Fruit fly (Drosophila melanogaster): Measurements from ENCODE around the gene CG7384.

Gene CG7384

dm6 chr2L:10554676-10555075 lies 44.4 kb upstream of the CG7384 start (continued):
- TF ChIP-seq Side (GFP tag; optimal IDR thresholded peaks at IDR 0.05) (no peak), Xrp1 (GFP tag; IDR thresholded peaks at IDR 0.05) (no peak), cwo (GFP tag; optimal IDR thresholded peaks at IDR 0.05) (no peak), CG17359 (tag; optimal IDR thresholded peaks at IDR 0.05) (no peak), CG10543 (GFP tag; optimal IDR thresholded peaks at IDR 0.05) (no peak), crc (GFP tag; optimal IDR thresholded peaks at IDR 0.05) (no peak), dysf (GFP tag; IDR thresholded peaks at IDR 0.05) (no peak), CG8281 (tag; optimal IDR thresholded peaks at IDR 0.05) (no peak), sens-2 (GFP tag; IDR thresholded peaks at IDR 0.05) (peak; percentile 83), sens (GFP tag) (no peak), vvl (GFP tag; IDR thresholded peaks at IDR 0.05) (peak; percentile 36; the same call in 1 of the 2 replicates), CG6765 (GFP tag; optimal IDR thresholded peaks at IDR 0.05) (no peak), lmd (GFP tag; IDR thresholded peaks at IDR 0.05) (no peak), pros (GFP tag; optimal IDR thresholded peaks at IDR 0.05) (peak; percentile 24), Dll (GFP tag; IDR thresholded peaks at IDR 0.05; ENCODE audit: partially characterized antibody) (no peak), crol (GFP tag; IDR thresholded peaks at IDR 0.05) (peak; percentile 86), CG1792 (GFP tag; optimal IDR thresholded peaks at IDR 0.05) (no peak), Dad (GFP tag; optimal IDR thresholded peaks at IDR 0.05) (no peak), twi (tag; optimal IDR thresholded peaks at IDR 0.05) (peak; percentile 81), CG4820 (GFP tag; optimal IDR thresholded peaks at IDR 0.05) (no peak), D (optimal IDR thresholded peaks at IDR 0.05) (no peak), D (GFP tag; optimal IDR thresholded peaks at IDR 0.05) (no peak), Dek (tag; optimal IDR thresholded peaks at IDR 0.05) (no peak), gro (GFP tag; optimal IDR thresholded peaks at IDR 0.05) (no peak), exex (tag; optimal IDR thresholded peaks at IDR 0.05) (peak; percentile 61), zen (tag; optimal IDR thresholded peaks at IDR 0.05) (no peak), CG17186 (GFP tag; optimal IDR thresholded peaks at IDR 0.05) (no peak), E2f1 (GFP tag; IDR thresholded peaks at IDR 0.05) (no peak), Med (GFP tag) (peak; percentile 55), kni (GFP tag; optimal IDR thresholded peaks at IDR 0.05) (peak; percentile 42), CkIIα-i1 (GFP tag; IDR thresholded peaks at IDR 0.05) (no peak), CG17912 (GFP tag; optimal IDR thresholded peaks at IDR 0.05) (no peak), CG9876 (GFP tag; optimal IDR thresholded peaks at IDR 0.05) (no peak), vnd (GFP tag; IDR thresholded peaks at IDR 0.05; ENCODE audit: partially characterized antibody) (0 out of 3 replicates have a peak, but pooled peaks have one; percentile 29), tll (GFP tag; optimal IDR thresholded peaks at IDR 0.05) (no peak), Pdp1 (GFP tag; optimal IDR thresholded peaks at IDR 0.05) (no peak), CG2678 (tag; optimal IDR thresholded peaks at IDR 0.05) (no peak), Fer1 (GFP tag; optimal IDR thresholded peaks at IDR 0.05) (no peak), Sry-β (GFP tag; optimal IDR thresholded peaks at IDR 0.05) (no peak), CG1529 (GFP tag; optimal IDR thresholded peaks at IDR 0.05) (no peak), Nf-YC (tag; optimal IDR thresholded peaks at IDR 0.05) (no peak), dimm (GFP tag; IDR thresholded peaks at IDR 0.05) (no peak), Awh (GFP tag; IDR thresholded peaks at IDR 0.05) (no peak), nom (GFP tag; optimal IDR thresholded peaks at IDR 0.05) (no peak), Doc2 (GFP tag; IDR thresholded peaks at IDR 0.05) (no peak), CG18619 (GFP tag; optimal IDR thresholded peaks at IDR 0.05) (no peak), Atf6 (GFP tag; IDR thresholded peaks at IDR 0.05) (no peak), sd (tag; optimal IDR thresholded peaks at IDR 0.05) (peak; percentile 81), CoRest (tag; optimal IDR thresholded peaks at IDR 0.05) (no peak), CG15479 (GFP tag; optimal IDR thresholded peaks at IDR 0.05) (no peak)
